Worm (Caenorhabditis elegans): ENCODE measurements around the gene hecd-1.

DNA sequence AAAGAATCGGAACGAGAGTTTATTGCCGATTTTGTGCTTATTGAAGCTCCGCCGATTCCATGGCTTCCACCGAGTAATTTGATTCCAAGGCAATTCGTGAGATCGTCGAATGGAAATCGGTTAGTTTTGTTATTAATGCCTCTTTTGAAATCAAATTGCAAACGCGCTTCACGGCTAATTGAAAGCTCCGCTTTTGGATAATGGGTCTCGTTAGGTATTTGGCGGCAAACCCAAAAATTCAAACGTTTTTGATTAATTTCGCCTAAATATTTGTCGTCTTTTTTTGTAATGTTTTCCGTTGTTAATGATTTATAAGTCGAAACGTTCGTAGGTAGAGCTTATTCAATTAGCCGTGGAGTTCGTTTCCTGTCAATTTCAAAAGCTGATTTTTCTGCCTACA is 15.1 kb upstream of the hecd-1 start:
- no peak for TF ChIP-seq hlh-30 (tag; optimal IDR thresholded peaks at IDR 0.05; ENCODE audit: insufficient read depth)
- TF ChIP-seq nhr-77 (tag; optimal IDR thresholded peaks at IDR 0.05) = no peak
- TF ChIP-seq ztf-11 (tag; optimal IDR thresholded peaks at IDR 0.05) = no peak
- no peak for TF ChIP-seq ZK546.5 (tag; optimal IDR thresholded peaks at IDR 0.05)
- TF ChIP-seq nhr-11 (tag; optimal IDR thresholded peaks at IDR 0.05) = no peak
- TF ChIP-seq nhr-111 (GFP tag; optimal IDR thresholded peaks at IDR 0.05) = no peak
- no peak for TF ChIP-seq ama-1 (optimal IDR thresholded peaks at IDR 0.05)
- no peak for TF ChIP-seq nhr-6 (tag; optimal IDR thresholded peaks at IDR 0.05)
- TF ChIP-seq tra-1 (GFP tag; IDR thresholded peaks at IDR 0.05) = no peak
- TF ChIP-seq egl-27 (tag; optimal IDR thresholded peaks at IDR 0.05) = no peak
- TF ChIP-seq ces-1 (GFP tag; optimal IDR thresholded peaks at IDR 0.05) = no peak
- no peak for TF ChIP-seq snpc-4 (tag; optimal IDR thresholded peaks at IDR 0.05)
